Fruit fly (Drosophila melanogaster): Measurements from ENCODE around the gene CG4783.

- TF ChIP-seq EcR (GFP tag; optimal IDR thresholded peaks at IDR 0.05) (no peak), usp (GFP tag; optimal IDR thresholded peaks at IDR 0.05) (no peak), Dll (optimal IDR thresholded peaks at IDR 0.05) (no peak), CG8478 (optimal IDR thresholded peaks at IDR 0.05) (no peak), psq (optimal IDR thresholded peaks at IDR 0.05) (no peak)
Observed at dm6 chr3R:19972598-19972997, 24.4 kb downstream of the CG4783 start, which contains the start of gene CG31213.
